Fruit fly (Drosophila melanogaster) whole organism, embryonic: ENCODE data around the gene CG14402.

Experiments used
- Abd-B ChIP-seq: fragments of 200-800 bp; sonication (Bioruptor generic); optimal IDR thresholded peaks from 2 replicates; lab custom pipeline; 2018; ENCODE audit warnings: missing biosample characterization, mild to moderate bottlenecking, missing genetic modification characterization, moderate library complexity
- Adf1 ChIP-seq: fragments of 200-800 bp; sonication (Bioruptor generic); IDR thresholded peaks from 2 replicates; pipeline ENCODE4 v1.3.6; 2022; ENCODE audit warnings: missing biosample characterization, missing genetic modification characterization
- Aef1 ChIP-seq: fragments of 200-800 bp; sonication (Bioruptor generic); IDR thresholded peaks from 3 replicates; pipeline ENCODE4 v1.3.6; 2022; ENCODE audit warnings: missing biosample characterization, missing genetic modification characterization
- BEAF-32 ChIP-seq: fragments of 200-800 bp; sonication (Bioruptor generic); optimal IDR thresholded peaks from 3 replicates; lab custom pipeline; 2017; ENCODE audit warnings: missing biosample characterization, missing genetic modification characterization, mild to moderate bottlenecking, moderate library complexity, missing genetic modification reagents
- CG10654 ChIP-seq: fragments of 200-800 bp; sonication (Bioruptor generic); optimal IDR thresholded peaks from 2 replicates; lab custom pipeline; 2016; ENCODE audit warnings: missing biosample characterization, missing genetic modification characterization
- CG10979 ChIP-seq: fragments of 200-800 bp; sonication (Bioruptor generic); optimal IDR thresholded peaks from 2 replicates; lab custom pipeline; 2018; ENCODE audit warnings: missing biosample characterization, mild to moderate bottlenecking, missing genetic modification characterization, moderate library complexity
- CG12744 ChIP-seq: fragments of 200-800 bp; sonication (Bioruptor generic); optimal IDR thresholded peaks from 2 replicates; lab custom pipeline; 2016; ENCODE audit warnings: missing biosample characterization, missing genetic modification characterization
- CG13123 ChIP-seq: fragments of 200-800 bp; sonication (Bioruptor generic); optimal IDR thresholded peaks from 2 replicates; lab custom pipeline; 2016; ENCODE audit warnings: missing biosample characterization, missing genetic modification characterization
- CG13296 ChIP-seq: fragments of 200-800 bp; sonication (Bioruptor generic); optimal IDR thresholded peaks from 3 replicates; lab custom pipeline; 2018; ENCODE audit warnings: missing biosample characterization, mild to moderate bottlenecking, missing genetic modification characterization
- CG14441 ChIP-seq: fragments of 200-800 bp; sonication (Bioruptor generic); IDR thresholded peaks from 2 replicates; pipeline ENCODE4 v1.3.6; 2022; ENCODE audit warnings: missing biosample characterization, missing genetic modification characterization
- CG17186 ChIP-seq: fragments of 200-800 bp; sonication (Bioruptor generic); optimal IDR thresholded peaks from 3 replicates; lab custom pipeline; 2017; ENCODE audit warnings: missing biosample characterization, missing genetic modification reagents, missing genetic modification characterization
- CG17912 ChIP-seq: fragments of 200-800 bp; sonication (Bioruptor generic); optimal IDR thresholded peaks from 2 replicates; lab custom pipeline; 2018; ENCODE audit warnings: missing biosample characterization, mild to moderate bottlenecking, missing genetic modification characterization
- CG18262 ChIP-seq: fragments of 200-800 bp; optimal IDR thresholded peaks from 3 replicates; lab custom pipeline; 2019; ENCODE audit warnings: missing biosample characterization, mild to moderate bottlenecking, missing genetic modification characterization, moderate library complexity
- CG18476 ChIP-seq: fragments of 200-800 bp; sonication (Bioruptor generic); optimal IDR thresholded peaks from 2 replicates; lab custom pipeline; 2016; ENCODE audit warnings: missing biosample characterization, mild to moderate bottlenecking, missing genetic modification characterization
- CG18619 ChIP-seq: fragments of 200-800 bp; sonication (Bioruptor generic); optimal IDR thresholded peaks from 3 replicates; lab custom pipeline; 2017; ENCODE audit warnings: missing biosample characterization, mild to moderate bottlenecking, missing genetic modification characterization
- CG2712 ChIP-seq: fragments of 200-800 bp; optimal IDR thresholded peaks from 3 replicates; lab custom pipeline; 2019; ENCODE audit warnings: missing biosample characterization, mild to moderate bottlenecking, missing genetic modification characterization, moderate library complexity
- CG31441 ChIP-seq: fragments of 200-800 bp; sonication (Bioruptor generic); IDR thresholded peaks from 2 replicates; pipeline ENCODE4 v1.3.6; 2022; ENCODE audit warnings: missing biosample characterization, missing genetic modification characterization
- CG32532 ChIP-seq: fragments of 200-800 bp; sonication (Bioruptor generic); IDR thresholded peaks from 2 replicates; pipeline ENCODE4 v1.3.6; 2022; ENCODE audit warnings: missing biosample characterization, missing genetic modification characterization
- CG3407 ChIP-seq: fragments of 200-800 bp; sonication (Bioruptor generic); optimal IDR thresholded peaks from 2 replicates; lab custom pipeline; 2018; ENCODE audit warnings: missing biosample characterization, mild to moderate bottlenecking, missing genetic modification characterization
- CG4820 ChIP-seq: fragments of 200-800 bp; sonication (Bioruptor generic); optimal IDR thresholded peaks from 3 replicates; lab custom pipeline; 2016; ENCODE audit warnings: missing biosample characterization, missing genetic modification characterization
- CG7357 ChIP-seq: fragments of 200-800 bp; sonication (Bioruptor generic); IDR thresholded peaks from 3 replicates; pipeline ENCODE4 v1.3.6; 2022; ENCODE audit warnings: missing biosample characterization, missing genetic modification characterization
- Dip2 ChIP-seq: fragments of 200-800 bp; sonication (Bioruptor generic); IDR thresholded peaks from 2 replicates; pipeline ENCODE4 v1.3.6; 2022; ENCODE audit warnings: missing biosample characterization, missing genetic modification characterization
- Dll ChIP-seq: fragments of 200-800 bp; sonication (Bioruptor generic); IDR thresholded peaks from 4 replicates; pipeline ENCODE4 v1.3.6; 2022; ENCODE audit warnings: missing biosample characterization, missing genetic modification characterization; ENCODE audit not compliant: partially characterized antibody
- Dref ChIP-seq: fragments of 200-800 bp; sonication (Bioruptor generic); IDR thresholded peaks from 2 replicates; pipeline ENCODE4 v1.3.6; 2022; ENCODE audit warnings: missing biosample characterization, missing genetic modification characterization
- GATAe ChIP-seq: fragments of 200-800 bp; sonication (Bioruptor generic); conservative IDR thresholded peaks from 2 replicates; pipeline ENCODE4 v1.3.6; 2022; ENCODE audit warnings: missing biosample characterization, missing genetic modification characterization
- HmgD ChIP-seq: fragments of 200-800 bp; sonication (Bioruptor generic); optimal IDR thresholded peaks from 3 replicates; lab custom pipeline; 2016; ENCODE audit warnings: missing biosample characterization, missing genetic modification characterization
- Meics ChIP-seq: fragments of 200-800 bp; sonication (Bioruptor generic); optimal IDR thresholded peaks from 2 replicates; lab custom pipeline; 2017; ENCODE audit warnings: missing biosample characterization, mild to moderate bottlenecking, missing genetic modification characterization
- Oaz ChIP-seq: fragments of 200-800 bp; sonication (Bioruptor generic); IDR thresholded peaks from 2 replicates; pipeline ENCODE4 v1.3.6; 2022; ENCODE audit warnings: missing biosample characterization, missing genetic modification characterization
- PHDP ChIP-seq: fragments of 200-800 bp; sonication (Bioruptor generic); optimal IDR thresholded peaks from 3 replicates; lab custom pipeline; 2018; ENCODE audit warnings: missing biosample characterization, mild to moderate bottlenecking, missing genetic modification characterization, moderate library complexity
- Scr ChIP-seq: fragments of 200-800 bp; sonication (Bioruptor generic); IDR thresholded peaks from 2 replicates; pipeline ENCODE4 v1.3.6; 2022; ENCODE audit warnings: missing biosample characterization, missing genetic modification characterization; ENCODE audit not compliant: partially characterized antibody
- Side ChIP-seq: fragments of 200-800 bp; sonication (Bioruptor generic); optimal IDR thresholded peaks from 2 replicates; lab custom pipeline; 2016; ENCODE audit warnings: missing biosample characterization, missing genetic modification characterization
- Ssrp ChIP-seq: fragments of 200-800 bp; sonication (Bioruptor generic); optimal IDR thresholded peaks from 2 replicates; lab custom pipeline; 2018; ENCODE audit warnings: missing biosample characterization, mild to moderate bottlenecking, missing genetic modification characterization, moderate library complexity
- Xrp1 ChIP-seq: fragments of 200-800 bp; sonication (Bioruptor generic); IDR thresholded peaks from 2 replicates; pipeline ENCODE4 v1.3.6; 2022; ENCODE audit warnings: missing biosample characterization, missing genetic modification characterization
- YL-1 ChIP-seq: fragments of 200-800 bp; sonication (Bioruptor generic); optimal IDR thresholded peaks from 3 replicates; lab custom pipeline; 2017; ENCODE audit warnings: missing biosample characterization, mild to moderate bottlenecking, missing genetic modification characterization
- ab ChIP-seq: fragments of 200-800 bp; sonication (Bioruptor generic); optimal IDR thresholded peaks from 2 replicates; lab custom pipeline; 2016; ENCODE audit warnings: missing biosample characterization, missing genetic modification characterization
- aop ChIP-seq: fragments of 200-800 bp; sonication (Bioruptor generic); IDR thresholded peaks from 2 replicates; pipeline ENCODE4 v1.3.6; 2022; ENCODE audit warnings: missing biosample characterization, missing genetic modification characterization
- ap ChIP-seq: fragments of 200-800 bp; sonication (Bioruptor generic); IDR thresholded peaks from 2 replicates; pipeline ENCODE4 v1.3.6; 2022; ENCODE audit warnings: missing biosample characterization, missing genetic modification characterization
- bsh ChIP-seq, 2 experiments: fragments of 200-800 bp; sonication (Bioruptor generic); optimal IDR thresholded peaks; 2 replicates each; lab custom pipeline; 2017 to 2018; ENCODE audit warnings: mild to moderate bottlenecking in 2 of 2, missing biosample characterization in 2 of 2, missing genetic modification characterization in 2 of 2, moderate library complexity in 1 of 2
- chinmo ChIP-seq: fragments of 200-800 bp; sonication (Bioruptor generic); IDR thresholded peaks from 4 replicates; pipeline ENCODE4 v1.3.6; 2022; ENCODE audit warnings: missing biosample characterization, missing genetic modification characterization; ENCODE audit not compliant: partially characterized antibody
- disco-r ChIP-seq: fragments of 200-800 bp; sonication (Bioruptor generic); optimal IDR thresholded peaks from 2 replicates; lab custom pipeline; 2016; ENCODE audit warnings: missing biosample characterization, missing genetic modification characterization
- dpn ChIP-seq, 2 experiments: fragments of 200-800 bp; sonication (Bioruptor generic); optimal IDR thresholded peaks; 3 replicates each; lab custom pipeline; 2016; ENCODE audit warnings: missing biosample characterization in 2 of 2, missing genetic modification characterization in 2 of 2
- eyg ChIP-seq: fragments of 200-800 bp; sonication (Bioruptor generic); optimal IDR thresholded peaks from 3 replicates; lab custom pipeline; 2016; ENCODE audit warnings: missing biosample characterization, missing genetic modification characterization
- grau ChIP-seq: fragments of 200-800 bp; optimal IDR thresholded peaks from 3 replicates; lab custom pipeline; 2019; ENCODE audit warnings: missing biosample characterization, mild to moderate bottlenecking, missing genetic modification characterization, moderate library complexity
- hkb ChIP-seq, 2 experiments: fragments of 200-800 bp in 1 of 2; fragments of >200 bp in 1 of 2; sonication (Bioruptor generic) in 1 of 2; IDR thresholded peaks in 1 of 2; optimal IDR thresholded peaks in 1 of 2; 2 replicates each; pipeline versions ENCODE4 v1.3.6 to Lab custom; 2017 to 2022; ENCODE audit warnings: missing biosample characterization in 1 of 2, missing genetic modification characterization in 1 of 2
- klu ChIP-seq: fragments of 200-800 bp; sonication (Bioruptor generic); IDR thresholded peaks from 2 replicates; pipeline ENCODE4 v1.3.6; 2022; ENCODE audit warnings: missing biosample characterization, missing genetic modification characterization
- lov ChIP-seq, 2 experiments: fragments of 200-800 bp in 1 of 2; fragments of >200 bp in 1 of 2; sonication (Bioruptor generic) in 1 of 2; IDR thresholded peaks in 1 of 2; optimal IDR thresholded peaks in 1 of 2; 2 replicates in 1 of 2; 3 replicates in 1 of 2; pipeline versions ENCODE4 v1.3.6 to Lab custom; 2017 to 2022; ENCODE audit warnings: missing biosample characterization in 1 of 2, missing genetic modification characterization in 1 of 2
- psq ChIP-seq: fragments of 200-800 bp; sonication (Bioruptor generic); optimal IDR thresholded peaks from 2 replicates; lab custom pipeline; 2017; ENCODE audit warnings: missing biosample characterization, missing genetic modification characterization
- tap ChIP-seq: fragments of 200-800 bp; optimal IDR thresholded peaks from 3 replicates; lab custom pipeline; 2019; ENCODE audit warnings: missing biosample characterization, mild to moderate bottlenecking, missing genetic modification characterization, moderate library complexity
- toy ChIP-seq: fragments of 200-800 bp; sonication (Bioruptor generic); IDR thresholded peaks from 2 replicates; pipeline ENCODE4 v1.3.6; 2022; ENCODE audit warnings: missing biosample characterization, missing genetic modification characterization

The CG14402 gene

dm6 chr2L:20864764-20865265, 15.7 kb downstream of the CG14402 start, which contains the start of gene CG9338 (continued):
- peak; percentile 42; the same call in 1 of the 2 replicates for TF ChIP-seq ap (GFP tag; lab: Robert Waterston, UW)
- TF ChIP-seq lov (optimal IDR thresholded peaks at IDR 0.05; lab: Kevin White, UChicago), result no peak
- peak; percentile 88 for TF ChIP-seq lov (GFP tag; IDR thresholded peaks at IDR 0.05; lab: Robert Waterston, UW)
- TF ChIP-seq CG7357 (GFP tag; lab: Robert Waterston, UW), result peak; percentile 90
- TF ChIP-seq tap (tag; lab: Kevin White, UChicago), result peak; percentile 94
- peak; percentile 36 for TF ChIP-seq YL-1 (GFP tag; lab: Kevin White, UChicago)
- TF ChIP-seq GATAe (GFP tag; lab: Robert Waterston, UW), result peak; percentile 80
- peak; percentile 95 for TF ChIP-seq Meics
- peak; percentile 54 for TF ChIP-seq CG18619 (GFP tag; lab: Kevin White, UChicago)
- no peak for TF ChIP-seq Dip2 (GFP tag; lab: Robert Waterston, UW)
- TF ChIP-seq CG10654, result peak; percentile 88
- TF ChIP-seq Side, result peak; percentile 79
- TF ChIP-seq Oaz, result no peak; the same call in 1 of the 2 replicates
- TF ChIP-seq CG2712 (tag; lab: Kevin White, UChicago), result peak; percentile 97
- TF ChIP-seq CG10979 (tag; lab: Kevin White, UChicago), result peak; percentile 90
- TF ChIP-seq Dref, result no peak
- TF ChIP-seq HmgD, result peak; percentile 64
- no peak for TF ChIP-seq Dll (GFP tag; lab: Robert Waterston, UW)
- no peak; the same call in 1 of the 2 replicates for TF ChIP-seq klu (GFP tag; lab: Robert Waterston, UW)
- peak; percentile 54 for TF ChIP-seq CG12744 (GFP tag; lab: Kevin White, UChicago)
- TF ChIP-seq Abd-B (GFP tag; lab: Kevin White, UChicago), result peak; percentile 67
- TF ChIP-seq Adf1 (GFP tag; lab: Robert Waterston, UW), result no peak; the same call in none of the 2 replicates
- peak; percentile 39 for TF ChIP-seq psq
- TF ChIP-seq CG13296 (GFP tag; lab: Kevin White, UChicago), result peak; percentile 94
- TF ChIP-seq CG18476, result peak; percentile 62
- peak; percentile 75; the same call in 2 of the 3 replicates for TF ChIP-seq Aef1 (GFP tag; lab: Robert Waterston, UW)
- TF ChIP-seq Scr, result peak; percentile 55
- TF ChIP-seq hkb (optimal IDR thresholded peaks at IDR 0.05; lab: Kevin White, UChicago), result no peak
- TF ChIP-seq hkb (GFP tag; IDR thresholded peaks at IDR 0.05; lab: Robert Waterston, UW), result peak; percentile 83
- TF ChIP-seq Xrp1 (GFP tag; lab: Robert Waterston, UW), result peak; percentile 95
- TF ChIP-seq chinmo, result 0 out of 4 replicates have a peak, but pooled peaks have one; percentile 70
- peak; percentile 85 to 86 for TF ChIP-seq dpn (GFP tag; optimal IDR thresholded peaks at IDR 0.05; lab: Kevin White, UChicago)
- peak; percentile 95 for TF ChIP-seq CG14441 (GFP tag; lab: Robert Waterston, UW)
- peak; percentile 83 for TF ChIP-seq PHDP (tag; lab: Kevin White, UChicago)
- TF ChIP-seq CG4820, result peak; percentile 69
- TF ChIP-seq CG32532, result peak; percentile 95
- TF ChIP-seq CG13123 (GFP tag; lab: Kevin White, UChicago), result peak; percentile 47
- peak; percentile 62 for TF ChIP-seq CG17186 (GFP tag; lab: Kevin White, UChicago)
- peak; percentile 12 to 79 for TF ChIP-seq bsh (GFP tag; optimal IDR thresholded peaks at IDR 0.05; lab: Kevin White, UChicago)
- TF ChIP-seq grau (tag; lab: Kevin White, UChicago), result peak; percentile 84
- no peak for TF ChIP-seq BEAF-32 (GFP tag; lab: Kevin White, UChicago)
- TF ChIP-seq toy (GFP tag; lab: Robert Waterston, UW), result peak; percentile 82
- TF ChIP-seq CG17912 (GFP tag; lab: Kevin White, UChicago), result no peak
- peak; percentile 96 for TF ChIP-seq CG18262
- TF ChIP-seq ab (GFP tag; lab: Kevin White, UChicago), result peak; percentile 55
- TF ChIP-seq eyg (GFP tag; lab: Kevin White, UChicago), result peak; percentile 58
- peak; percentile 61 for TF ChIP-seq Ssrp (tag; lab: Kevin White, UChicago)
- peak; percentile 59 for TF ChIP-seq CG3407
- TF ChIP-seq CG31441 (GFP tag; lab: Robert Waterston, UW), result peak; percentile 97
- TF ChIP-seq aop, result no peak
- TF ChIP-seq disco-r (GFP tag; lab: Kevin White, UChicago), result peak; percentile 79
